Fruit fly (Drosophila melanogaster) whole organism, embryonic: Measurements from ENCODE around the gene unc-45.

ENCODE experiments used
- ATbp ChIP-seq: fragments of 200-800 bp; sonication (Bioruptor generic); optimal IDR thresholded peaks from 2 replicates; lab custom pipeline; 2017; ENCODE audit warnings: missing biosample characterization, mild to moderate bottlenecking, missing genetic modification characterization, missing genetic modification reagents
- Asciz ChIP-seq: fragments of 200-800 bp; sonication (Bioruptor generic); optimal IDR thresholded peaks from 2 replicates; lab custom pipeline; 2017; ENCODE audit warnings: missing biosample characterization, mild to moderate bottlenecking, missing genetic modification characterization, missing genetic modification reagents
- CG10147 ChIP-seq: fragments of 200-800 bp; sonication (Bioruptor generic); optimal IDR thresholded peaks from 2 replicates; lab custom pipeline; 2019; ENCODE audit warnings: missing biosample characterization, mild to moderate bottlenecking, missing genetic modification characterization, moderate library complexity
- CG11398 ChIP-seq: fragments of 200-800 bp; sonication (Bioruptor generic); optimal IDR thresholded peaks from 2 replicates; lab custom pipeline; 2016; ENCODE audit warnings: missing biosample characterization, missing genetic modification characterization
- CG11456 ChIP-seq: fragments of 200-800 bp; sonication (Bioruptor generic); IDR thresholded peaks from 3 replicates; pipeline ENCODE4 v1.3.6; 2022; ENCODE audit warnings: missing biosample characterization, missing genetic modification characterization
- CG11723 ChIP-seq: fragments of 200-800 bp; sonication (Bioruptor generic); optimal IDR thresholded peaks from 2 replicates; lab custom pipeline; 2017; ENCODE audit warnings: missing biosample characterization, mild to moderate bottlenecking, missing genetic modification characterization
- CG13296 ChIP-seq: fragments of 200-800 bp; sonication (Bioruptor generic); optimal IDR thresholded peaks from 3 replicates; lab custom pipeline; 2018; ENCODE audit warnings: missing biosample characterization, mild to moderate bottlenecking, missing genetic modification characterization
- CG14014 ChIP-seq: fragments of 200-800 bp; sonication (Bioruptor generic); IDR thresholded peaks from 2 replicates; pipeline ENCODE4 v1.3.6; 2022; ENCODE audit warnings: missing biosample characterization, missing genetic modification characterization
- CG15011 ChIP-seq: fragments of 200-800 bp; sonication (Bioruptor generic); optimal IDR thresholded peaks from 3 replicates; lab custom pipeline; 2018; ENCODE audit warnings: missing biosample characterization, mild to moderate bottlenecking, missing genetic modification characterization
- CG15601 ChIP-seq: fragments of 200-800 bp; sonication (Bioruptor generic); optimal IDR thresholded peaks from 3 replicates; lab custom pipeline; 2019; ENCODE audit warnings: missing biosample characterization, mild to moderate bottlenecking, missing genetic modification characterization, moderate library complexity
- CG17361 ChIP-seq: fragments of 200-800 bp; sonication (Bioruptor generic); IDR thresholded peaks from 3 replicates; pipeline ENCODE4 v1.3.6; 2022; ENCODE audit warnings: missing biosample characterization, missing genetic modification characterization
- CG17612 ChIP-seq: fragments of 200-800 bp; sonication (Bioruptor generic); IDR thresholded peaks from 2 replicates; pipeline ENCODE4 v1.3.6; 2022; ENCODE audit warnings: missing biosample characterization, missing genetic modification characterization
- CG18764 ChIP-seq: fragments of 200-800 bp; sonication (Bioruptor generic); optimal IDR thresholded peaks from 3 replicates; lab custom pipeline; 2016; ENCODE audit warnings: missing biosample characterization, missing genetic modification characterization
- CG2120 ChIP-seq: fragments of 200-800 bp; sonication (Bioruptor generic); optimal IDR thresholded peaks from 3 replicates; lab custom pipeline; 2016; ENCODE audit warnings: missing biosample characterization, missing genetic modification characterization
- CG2678 ChIP-seq: fragments of 200-800 bp; sonication (Bioruptor generic); optimal IDR thresholded peaks from 3 replicates; lab custom pipeline; 2019; ENCODE audit warnings: missing biosample characterization, mild to moderate bottlenecking, missing genetic modification characterization, moderate library complexity
- CG32767 ChIP-seq: fragments of 200-800 bp; sonication (Bioruptor generic); IDR thresholded peaks from 2 replicates; pipeline ENCODE4 v1.3.6; 2022; ENCODE audit warnings: missing biosample characterization, missing genetic modification characterization
- CG32772 ChIP-seq: fragments of 200-800 bp; sonication (Bioruptor generic); IDR thresholded peaks from 2 replicates; pipeline ENCODE4 v1.3.6; 2022; ENCODE audit warnings: missing biosample characterization, missing genetic modification characterization
- CG33213 ChIP-seq: fragments of 200-800 bp; sonication (Bioruptor generic); optimal IDR thresholded peaks from 3 replicates; lab custom pipeline; 2016; ENCODE audit warnings: missing biosample characterization, missing genetic modification characterization
- CG33557 ChIP-seq: fragments of 200-800 bp; sonication (Bioruptor generic); optimal IDR thresholded peaks from 2 replicates; lab custom pipeline; 2019; ENCODE audit warnings: missing biosample characterization, mild to moderate bottlenecking, missing genetic modification characterization, moderate library complexity
- CG4854 ChIP-seq: fragments of 200-800 bp; sonication (Bioruptor generic); optimal IDR thresholded peaks from 2 replicates; lab custom pipeline; 2016; ENCODE audit warnings: missing biosample characterization, missing genetic modification characterization, inconsistent platforms
- CG5245 ChIP-seq: fragments of 200-800 bp; sonication (Bioruptor generic); optimal IDR thresholded peaks from 3 replicates; lab custom pipeline; 2016; ENCODE audit warnings: missing biosample characterization, missing genetic modification characterization
- CG7745 ChIP-seq: fragments of 200-800 bp; sonication (Bioruptor generic); optimal IDR thresholded peaks from 2 replicates; lab custom pipeline; 2018; ENCODE audit warnings: missing biosample characterization, mild to moderate bottlenecking, missing genetic modification characterization, moderate library complexity
- CG8944 ChIP-seq: fragments of 200-800 bp; sonication (Bioruptor generic); optimal IDR thresholded peaks from 3 replicates; lab custom pipeline; 2016; ENCODE audit warnings: missing biosample characterization, missing genetic modification characterization
- Chrac-16 ChIP-seq: fragments of 200-800 bp; sonication (Bioruptor generic); optimal IDR thresholded peaks from 3 replicates; lab custom pipeline; 2016; ENCODE audit warnings: missing biosample characterization, missing genetic modification characterization
- Dp ChIP-seq: fragments of 200-800 bp; sonication (Bioruptor generic); optimal IDR thresholded peaks from 2 replicates; lab custom pipeline; 2018; ENCODE audit warnings: missing biosample characterization, mild to moderate bottlenecking, missing genetic modification characterization, moderate library complexity
- Lpt ChIP-seq: fragments of >200 bp; optimal IDR thresholded peaks from 2 replicates; lab custom pipeline; 2018; ENCODE audit warnings: missing biosample characterization, missing genetic modification characterization
- Nf-YC ChIP-seq: fragments of 200-800 bp; optimal IDR thresholded peaks from 3 replicates; lab custom pipeline; 2019; ENCODE audit warnings: missing biosample characterization, mild to moderate bottlenecking, missing genetic modification characterization, moderate library complexity
- Opbp ChIP-seq: fragments of 200-800 bp; sonication (Bioruptor generic); IDR thresholded peaks from 3 replicates; pipeline ENCODE4 v1.3.6; 2022; ENCODE audit warnings: missing biosample characterization, missing genetic modification characterization; ENCODE audit not compliant: partially characterized antibody
- Ptx1 ChIP-seq: fragments of 200-800 bp; sonication (Bioruptor generic); IDR thresholded peaks from 2 replicates; pipeline ENCODE4 v1.3.6; 2022; ENCODE audit warnings: missing biosample characterization, missing genetic modification characterization
- Rx ChIP-seq: fragments of 200-800 bp; sonication (Bioruptor generic); IDR thresholded peaks from 2 replicates; pipeline ENCODE4 v1.3.6; 2022; ENCODE audit warnings: missing biosample characterization, missing genetic modification characterization
- Scr ChIP-seq: fragments of 200-800 bp; sonication (Bioruptor generic); IDR thresholded peaks from 2 replicates; pipeline ENCODE4 v1.3.6; 2022; ENCODE audit warnings: missing biosample characterization, missing genetic modification characterization; ENCODE audit not compliant: partially characterized antibody
- Sox100B ChIP-seq: fragments of 200-800 bp; sonication (Bioruptor generic); optimal IDR thresholded peaks from 3 replicates; lab custom pipeline; 2018; ENCODE audit warnings: missing biosample characterization, mild to moderate bottlenecking, missing genetic modification characterization
- ab ChIP-seq: fragments of 200-800 bp; sonication (Bioruptor generic); optimal IDR thresholded peaks from 2 replicates; lab custom pipeline; 2016; ENCODE audit warnings: missing biosample characterization, missing genetic modification characterization
- abd-A ChIP-seq: fragments of 200-800 bp; sonication (Bioruptor generic); optimal IDR thresholded peaks from 3 replicates; lab custom pipeline; 2019; ENCODE audit warnings: missing biosample characterization, mild to moderate bottlenecking, missing genetic modification characterization, moderate library complexity
- aop ChIP-seq: fragments of 200-800 bp; sonication (Bioruptor generic); IDR thresholded peaks from 2 replicates; pipeline ENCODE4 v1.3.6; 2022; ENCODE audit warnings: missing biosample characterization, missing genetic modification characterization
- az2 ChIP-seq: fragments of 200-800 bp; sonication (Bioruptor generic); optimal IDR thresholded peaks from 3 replicates; lab custom pipeline; 2016; ENCODE audit warnings: missing biosample characterization, missing genetic modification characterization
- dmrt99B ChIP-seq: fragments of 200-800 bp; sonication (Bioruptor generic); optimal IDR thresholded peaks from 2 replicates; lab custom pipeline; 2018; ENCODE audit warnings: missing biosample characterization, mild to moderate bottlenecking, missing genetic modification characterization, moderate library complexity
- eve ChIP-seq, 2 experiments: fragments of >200 bp; optimal IDR thresholded peaks; 2 replicates each; lab custom pipeline; 2017; ENCODE audit warnings: missing biosample characterization in 2 of 2, missing genetic modification characterization in 2 of 2
- exex ChIP-seq: fragments of 200-800 bp; sonication (Bioruptor generic); optimal IDR thresholded peaks from 4 replicates; lab custom pipeline; 2018; ENCODE audit warnings: missing biosample characterization, mild to moderate bottlenecking, missing genetic modification characterization, moderate library complexity
- fd3F ChIP-seq: fragments of 200-800 bp; sonication (Bioruptor generic); optimal IDR thresholded peaks from 2 replicates; lab custom pipeline; 2018; ENCODE audit warnings: missing biosample characterization, mild to moderate bottlenecking, missing genetic modification characterization, moderate library complexity
- ftz-f1 ChIP-seq: fragments of 200-800 bp; sonication (Bioruptor generic); optimal IDR thresholded peaks from 2 replicates; lab custom pipeline; 2016; ENCODE audit warnings: missing biosample characterization, missing genetic modification characterization
- gfzf ChIP-seq: fragments of 200-800 bp; sonication (Bioruptor generic); optimal IDR thresholded peaks from 2 replicates; lab custom pipeline; 2016; ENCODE audit warnings: missing biosample characterization, mild to moderate bottlenecking, missing genetic modification characterization, moderate library complexity
- h ChIP-seq: fragments of >200 bp; optimal IDR thresholded peaks from 2 replicates; lab custom pipeline; 2017
- hkb ChIP-seq, 2 experiments: fragments of 200-800 bp in 1 of 2; fragments of >200 bp in 1 of 2; sonication (Bioruptor generic) in 1 of 2; IDR thresholded peaks in 1 of 2; optimal IDR thresholded peaks in 1 of 2; 2 replicates each; pipeline versions ENCODE4 v1.3.6 to Lab custom; 2017 to 2022; ENCODE audit warnings: missing biosample characterization in 1 of 2, missing genetic modification characterization in 1 of 2
- lbe ChIP-seq: fragments of 200-800 bp; sonication (Bioruptor generic); optimal IDR thresholded peaks from 2 replicates; lab custom pipeline; 2016; ENCODE audit warnings: missing biosample characterization, mild to moderate bottlenecking, missing genetic modification characterization
- p53 ChIP-seq: fragments of 200-800 bp; sonication (Bioruptor generic); optimal IDR thresholded peaks from 2 replicates; lab custom pipeline; 2016; ENCODE audit warnings: missing biosample characterization, missing genetic modification characterization
- repo ChIP-seq: fragments of 200-800 bp; sonication (Bioruptor generic); optimal IDR thresholded peaks from 2 replicates; lab custom pipeline; 2016; ENCODE audit warnings: missing biosample characterization, missing genetic modification characterization
- rib ChIP-seq: fragments of 200-800 bp; sonication (Bioruptor generic); IDR thresholded peaks from 2 replicates; pipeline ENCODE4 v1.3.6; 2022; ENCODE audit warnings: missing biosample characterization, missing genetic modification characterization
- sima ChIP-seq: fragments of 200-800 bp; sonication (Bioruptor generic); optimal IDR thresholded peaks from 2 replicates; lab custom pipeline; 2016; ENCODE audit warnings: missing biosample characterization, missing genetic modification characterization
- sob ChIP-seq: fragments of 200-800 bp; sonication (Bioruptor generic); IDR thresholded peaks from 2 replicates; pipeline ENCODE4 v1.3.6; 2022; ENCODE audit warnings: missing biosample characterization, missing genetic modification characterization
- tap ChIP-seq: fragments of 200-800 bp; optimal IDR thresholded peaks from 3 replicates; lab custom pipeline; 2019; ENCODE audit warnings: missing biosample characterization, mild to moderate bottlenecking, missing genetic modification characterization, moderate library complexity
- zfh2 ChIP-seq: fragments of 200-800 bp; sonication (Bioruptor generic); optimal IDR thresholded peaks from 2 replicates; lab custom pipeline; 2016; ENCODE audit warnings: missing biosample characterization, missing genetic modification characterization

Gene unc-45

dm6 chr3R:8037896-8038295, 4.8 kb downstream of the unc-45 start (continued):
- TF ChIP-seq p53 (GFP tag; lab: Kevin White, UChicago) (no peak), Nf-YC (tag; lab: Kevin White, UChicago) (no peak), ab (GFP tag; lab: Kevin White, UChicago) (no peak), CG18764 (GFP tag; lab: Kevin White, UChicago) (no peak), CG11398 (GFP tag; lab: Kevin White, UChicago) (no peak), repo (no peak), aop (GFP tag; lab: Robert Waterston, UW) (no peak), CG32767 (GFP tag; lab: Robert Waterston, UW) (no peak), CG8944 (GFP tag; lab: Kevin White, UChicago) (no peak), CG15601 (tag; lab: Kevin White, UChicago) (no peak), h (lab: Kevin White, UChicago) (no peak), fd3F (GFP tag; lab: Kevin White, UChicago) (no peak), Sox100B (GFP tag; lab: Kevin White, UChicago) (no peak), CG11723 (GFP tag; lab: Kevin White, UChicago) (no peak), ftz-f1 (GFP tag; lab: Kevin White, UChicago) (no peak), Lpt (no peak), CG7745 (tag; lab: Kevin White, UChicago) (no peak), eve (GFP tag; optimal IDR thresholded peaks at IDR 0.05; lab: Kevin White, UChicago) (no peak), CG17361 (GFP tag; lab: Robert Waterston, UW) (peak; percentile 23; the same call in 1 of the 3 replicates), rib (no peak), sob (GFP tag; lab: Robert Waterston, UW) (no peak), ATbp (GFP tag; lab: Kevin White, UChicago) (peak; percentile 13), Chrac-16 (no peak), hkb (optimal IDR thresholded peaks at IDR 0.05; lab: Kevin White, UChicago) (no peak), hkb (GFP tag; IDR thresholded peaks at IDR 0.05; lab: Robert Waterston, UW) (no peak; the same call in 1 of the 2 replicates), CG5245 (GFP tag; lab: Kevin White, UChicago) (peak; percentile 8), CG15011 (GFP tag; lab: Kevin White, UChicago) (no peak), lbe (no peak), CG13296 (GFP tag; lab: Kevin White, UChicago) (no peak), CG32772 (GFP tag; lab: Robert Waterston, UW) (peak; percentile 50), exex (tag; lab: Kevin White, UChicago) (no peak), Opbp (no peak), CG4854 (no peak), abd-A (tag; lab: Kevin White, UChicago) (no peak), Rx (GFP tag; lab: Robert Waterston, UW) (peak; percentile 36; the same call in 1 of the 2 replicates), Dp (GFP tag; lab: Kevin White, UChicago) (no peak), CG2120 (GFP tag; lab: Kevin White, UChicago) (no peak), CG33557 (no peak), CG33213 (no peak), CG17612 (GFP tag; lab: Robert Waterston, UW) (no peak), Scr (GFP tag; lab: Robert Waterston, UW) (no peak), dmrt99B (tag; lab: Kevin White, UChicago) (peak; percentile 41), CG14014 (GFP tag; lab: Robert Waterston, UW) (no peak), CG2678 (tag; lab: Kevin White, UChicago) (no peak), gfzf (GFP tag; lab: Kevin White, UChicago) (no peak), Ptx1 (peak; percentile 33; the same call in 1 of the 2 replicates), CG10147 (no peak), zfh2 (GFP tag; lab: Kevin White, UChicago) (no peak), CG11456 (GFP tag; lab: Robert Waterston, UW) (no peak), sima (no peak), az2 (GFP tag; lab: Kevin White, UChicago) (peak; percentile 11), tap (tag; lab: Kevin White, UChicago) (peak; percentile 5), Asciz (GFP tag; lab: Kevin White, UChicago) (peak; percentile 36)
